Worm (Caenorhabditis elegans) whole organism, L4/young adult: ENCODE data around the gene jmjd-5.

Experiments
- W03F9.2 ChIP-seq: fragments of 150-350 bp; optimal IDR thresholded peaks from 2 replicates; lab custom pipeline; 2014; ENCODE audit warnings: missing biosample characterization, missing genetic modification characterization
- dao-5 ChIP-seq: sonication (generic microtip); optimal IDR thresholded peaks from 2 replicates; lab custom pipeline; 2016; ENCODE audit warnings: missing genotype, missing genetic modification characterization, moderate library complexity, missing compliant biosample characterization
- him-1 ChIP-seq: sonication (generic microtip); optimal IDR thresholded peaks from 2 replicates; lab custom pipeline; 2016; ENCODE audit warnings: missing genotype, missing genetic modification reagents, missing genetic modification characterization, missing compliant biosample characterization

jmjd-5 gene

ce11 chrV:11170564-11171329 lies 43.5 kb downstream of the jmjd-5 start:
- TF ChIP-seq dao-5 (tag; lab: Kevin White, UChicago) (no peak), him-1 (no peak), W03F9.2 (tag; lab: Kevin White, UChicago) (no peak)

ce11 chrV:11171906-11172305 lies 44.6 kb downstream of the jmjd-5 start, which contains the start of gene T19C4.5:
T19C4.5 (plus strand) TSS chrV:11172213.
- TF ChIP-seq dao-5 (tag; lab: Kevin White, UChicago): no peak
- TF ChIP-seq him-1: no peak
- TF ChIP-seq W03F9.2 (tag; lab: Kevin White, UChicago): no peak

- TF ChIP-seq him-1 (no peak), W03F9.2 (tag; lab: Kevin White, UChicago) (no peak), dao-5 (tag; lab: Kevin White, UChicago) (no peak)
These were observed 45.4 kb downstream of the jmjd-5 start for ce11 chrV:11172667-11173066.

- no peak for TF ChIP-seq W03F9.2 (tag; lab: Kevin White, UChicago)
These were observed 47.4 kb downstream of the jmjd-5 start for ce11 chrV:11174663-11175062.

ce11 chrV:11177577-11177976 lies 50.3 kb downstream of the jmjd-5 start, which contains the start of gene gpa-1:
gpa-1 (minus strand) TSS chrV:11177677.
- no peak for TF ChIP-seq W03F9.2 (tag; lab: Kevin White, UChicago)
- TF ChIP-seq him-1: no peak
- no peak for TF ChIP-seq dao-5 (tag; lab: Kevin White, UChicago)
